Worm (Caenorhabditis elegans) whole organism, early embryonic: ENCODE data around the gene exc-14.

Experiments used
- aly-1 ChIP-seq: sonication (generic microtip); optimal IDR thresholded peaks from 2 replicates; lab custom pipeline; 2016; ENCODE audit warnings: missing genetic modification characterization, missing compliant biosample characterization
- ama-1 ChIP-seq: fragments of 150-350 bp; optimal IDR thresholded peaks from 2 replicates; lab custom pipeline; 2014
- ceh-36 ChIP-seq: sonication (generic microtip); optimal IDR thresholded peaks from 2 replicates; lab custom pipeline; 2016; ENCODE audit warnings: missing genetic modification characterization, inconsistent platforms, missing compliant biosample characterization
- ets-7 ChIP-seq: sonication (generic microtip); optimal IDR thresholded peaks from 2 replicates; lab custom pipeline; 2016; ENCODE audit warnings: missing genotype, missing genetic modification characterization, missing compliant biosample characterization
- flt-1 ChIP-seq: fragments of 200-800 bp; sonication (Bioruptor generic); IDR thresholded peaks from 2 replicates; pipeline ENCODE4 v1.3.6; 2022; ENCODE audit warnings: missing genetic modification characterization, missing compliant biosample characterization
- hmbx-1 ChIP-seq: sonication (generic microtip); optimal IDR thresholded peaks from 2 replicates; lab custom pipeline; 2016; ENCODE audit warnings: mild to moderate bottlenecking, missing genetic modification characterization, missing compliant biosample characterization
- scrt-1 ChIP-seq: fragments of 200-800 bp; sonication (Bioruptor generic); IDR thresholded peaks from 2 replicates; pipeline ENCODE4 v1.3.6; 2022; ENCODE audit warnings: missing genetic modification characterization, missing compliant biosample characterization
- tbx-37 ChIP-seq: fragments of 200-800 bp; sonication (Bioruptor generic); conservative IDR thresholded peaks from 2 replicates; pipeline ENCODE4 v1.3.6; 2022; ENCODE audit warnings: missing genetic modification reagents, missing genetic modification characterization, missing compliant biosample characterization

DNA sequence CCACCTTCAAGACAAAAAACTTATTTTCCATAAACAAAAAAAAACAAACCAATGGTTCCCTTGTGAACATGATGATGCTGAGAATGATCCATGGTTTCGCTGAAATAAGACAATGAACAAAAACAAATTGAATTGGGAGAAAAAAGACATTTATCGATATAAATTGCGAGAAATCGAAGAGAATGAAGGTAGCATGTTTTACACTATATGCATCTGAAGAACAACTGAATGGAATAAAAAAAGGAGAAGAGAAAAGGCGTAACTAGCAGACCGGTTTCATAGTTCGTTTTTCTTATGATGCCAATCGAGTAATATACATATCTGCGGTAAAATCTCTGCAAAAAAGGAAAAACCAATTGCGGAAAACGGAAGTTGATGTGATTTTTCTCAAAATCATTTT, 23.4 kb upstream of the exc-14 start, which contains the start of gene Y58A7A.1:
- TF ChIP-seq ama-1: no peak
- TF ChIP-seq scrt-1 (GFP tag; lab: Robert Waterston, UW): no peak
- TF ChIP-seq hmbx-1 (tag; lab: Kevin White, UChicago): no peak
- TF ChIP-seq ets-7 (tag; lab: Kevin White, UChicago): no peak
- no peak for TF ChIP-seq ceh-36
- no peak for TF ChIP-seq flt-1 (GFP tag; lab: Robert Waterston, UW)
- TF ChIP-seq tbx-37 (GFP tag; lab: Robert Waterston, UW): no peak
- no peak for TF ChIP-seq aly-1 (tag; lab: Kevin White, UChicago)
